Worm (Caenorhabditis elegans) whole organism, L3 larva: Measurements from ENCODE around the gene moa-1.

ENCODE experiments used
- aly-2 ChIP-seq: fragments of 150-350 bp; optimal IDR thresholded peaks from 2 replicates; lab custom pipeline; 2014; ENCODE audit warnings: missing biosample characterization, missing genetic modification characterization
- ama-1 ChIP-seq: fragments of 150-350 bp; optimal IDR thresholded peaks from 2 replicates; lab custom pipeline; 2018
- ceh-28 ChIP-seq: fragments of 150-350 bp; optimal IDR thresholded peaks from 2 replicates; lab custom pipeline; 2014; ENCODE audit warnings: missing biosample characterization, missing genetic modification reagents, missing genetic modification characterization
- ceh-82 ChIP-seq: fragments of 150-350 bp; optimal IDR thresholded peaks from 2 replicates; lab custom pipeline; 2014; ENCODE audit warnings: missing biosample characterization, missing genetic modification characterization
- ceh-9 ChIP-seq: sonication (generic microtip); optimal IDR thresholded peaks from 2 replicates; lab custom pipeline; 2018; ENCODE audit warnings: missing biosample characterization, missing genetic modification characterization
- daf-12 ChIP-seq: fragments of 150-350 bp; optimal IDR thresholded peaks from 2 replicates; lab custom pipeline; 2014; ENCODE audit warnings: missing biosample characterization, missing genetic modification reagents, missing genetic modification characterization
- egl-27 ChIP-seq: sonication (generic microtip); optimal IDR thresholded peaks from 4 replicates; lab custom pipeline; 2017; ENCODE audit warnings: missing biosample characterization, missing genetic modification reagents, missing genetic modification characterization
- egl-5 ChIP-seq: fragments of 150-350 bp; optimal IDR thresholded peaks from 2 replicates; lab custom pipeline; 2017; ENCODE audit warnings: missing biosample characterization, missing genetic modification reagents, missing genetic modification characterization, inconsistent platforms
- elt-1 ChIP-seq: fragments of 150-350 bp; optimal IDR thresholded peaks from 2 replicates; lab custom pipeline; 2014; ENCODE audit warnings: missing biosample characterization, missing genetic modification characterization
- eor-1 ChIP-seq, 2 experiments: fragments of 150-350 bp; optimal IDR thresholded peaks; 2 replicates each; lab custom pipeline; 2014 to 2018; ENCODE audit warnings: missing biosample characterization in 2 of 2, missing genetic modification characterization in 2 of 2
- fkh-10 ChIP-seq: sonication (generic microtip); optimal IDR thresholded peaks from 2 replicates; lab custom pipeline; 2017; ENCODE audit warnings: missing biosample characterization, missing genetic modification reagents, missing genetic modification characterization
- fkh-2 ChIP-seq: fragments of 150-350 bp; optimal IDR thresholded peaks from 2 replicates; lab custom pipeline; 2014; ENCODE audit warnings: missing biosample characterization, missing genetic modification reagents, missing genetic modification characterization
- fos-1 ChIP-seq: fragments of 150-350 bp; optimal IDR thresholded peaks from 2 replicates; lab custom pipeline; 2014; ENCODE audit warnings: missing biosample characterization, missing genetic modification characterization
- hmg-11 ChIP-seq: sonication (generic microtip); optimal IDR thresholded peaks from 2 replicates; lab custom pipeline; 2016; ENCODE audit warnings: missing genetic modification characterization, missing compliant biosample characterization
- lin-39 ChIP-seq: fragments of 150-350 bp; optimal IDR thresholded peaks from 2 replicates; lab custom pipeline; 2018; ENCODE audit warnings: missing biosample characterization, missing genetic modification reagents, missing genetic modification characterization
- lsy-12 ChIP-seq: sonication (generic microtip); optimal IDR thresholded peaks from 2 replicates; lab custom pipeline; 2016; ENCODE audit warnings: mild to moderate bottlenecking, missing genetic modification characterization, missing compliant biosample characterization
- mml-1 ChIP-seq: fragments of 150-350 bp; sonication (generic microtip); optimal IDR thresholded peaks from 3 replicates; lab custom pipeline; 2014; ENCODE audit warnings: missing biosample characterization, missing genetic modification characterization
- nfya-1 ChIP-seq: sonication (generic microtip); optimal IDR thresholded peaks from 2 replicates; lab custom pipeline; 2017; ENCODE audit warnings: missing genetic modification characterization, mild to moderate bottlenecking, missing compliant biosample characterization, antibody characterized with exemption, moderate library complexity; ENCODE audit not compliant: insufficient read depth
- nhr-11 ChIP-seq: fragments of 150-350 bp; optimal IDR thresholded peaks from 2 replicates; lab custom pipeline; 2014; ENCODE audit warnings: missing biosample characterization, missing genetic modification characterization
- nhr-12 ChIP-seq: fragments of 150-350 bp; optimal IDR thresholded peaks from 2 replicates; lab custom pipeline; 2014; ENCODE audit warnings: missing biosample characterization, missing genetic modification characterization
- nhr-23 ChIP-seq: fragments of 150-350 bp; optimal IDR thresholded peaks from 2 replicates; lab custom pipeline; 2014; ENCODE audit warnings: missing biosample characterization, missing genetic modification reagents, missing genetic modification characterization
- nhr-25 ChIP-seq: sonication (generic microtip); optimal IDR thresholded peaks from 2 replicates; lab custom pipeline; 2017; ENCODE audit warnings: missing biosample characterization, missing genetic modification characterization
- nhr-28 ChIP-seq: fragments of 150-350 bp; optimal IDR thresholded peaks from 2 replicates; lab custom pipeline; 2014; ENCODE audit warnings: missing biosample characterization, missing genetic modification characterization
- nhr-67 ChIP-seq: fragments of 150-350 bp; optimal IDR thresholded peaks from 2 replicates; lab custom pipeline; 2014; ENCODE audit warnings: missing biosample characterization, missing genetic modification characterization
- nhr-77 ChIP-seq: fragments of 150-350 bp; optimal IDR thresholded peaks from 2 replicates; lab custom pipeline; 2014; ENCODE audit warnings: missing biosample characterization, missing genetic modification characterization
- pha-4 ChIP-seq: fragments of 150-350 bp; optimal IDR thresholded peaks from 2 replicates; lab custom pipeline; 2014; ENCODE audit warnings: missing biosample characterization, missing genetic modification reagents, missing genetic modification characterization
- sea-2 ChIP-seq: fragments of 150-350 bp; sonication (generic microtip); optimal IDR thresholded peaks from 4 replicates; lab custom pipeline; 2014; ENCODE audit warnings: missing biosample characterization, missing genetic modification reagents, missing genetic modification characterization
- skn-1 ChIP-seq: fragments of 150-350 bp; optimal IDR thresholded peaks from 2 replicates; lab custom pipeline; 2014; ENCODE audit warnings: missing biosample characterization, missing genetic modification characterization
- tbx-2 ChIP-seq: sonication (generic microtip); optimal IDR thresholded peaks from 2 replicates; lab custom pipeline; 2016; ENCODE audit warnings: mild to moderate bottlenecking, missing genetic modification characterization, missing compliant biosample characterization
- unc-39 ChIP-seq: sonication (generic microtip); optimal IDR thresholded peaks from 4 replicates; lab custom pipeline; 2017; ENCODE audit warnings: missing biosample characterization, missing genetic modification characterization
- ztf-11 ChIP-seq: fragments of 150-350 bp; optimal IDR thresholded peaks from 2 replicates; lab custom pipeline; 2014; ENCODE audit warnings: missing biosample characterization, missing genetic modification characterization
- ztf-4 ChIP-seq: fragments of 150-350 bp; optimal IDR thresholded peaks from 2 replicates; lab custom pipeline; 2014; ENCODE audit warnings: missing biosample characterization, missing genetic modification characterization

The moa-1 gene

ce11 chrIII:1949362-1949761 is 20.3 kb downstream of the moa-1 start:
- no peak for TF ChIP-seq skn-1 (tag; lab: Kevin White, UChicago)
- TF ChIP-seq egl-5 (tag; lab: Kevin White, UChicago) = no peak
- TF ChIP-seq nhr-11 (tag; lab: Kevin White, UChicago) = no peak
- TF ChIP-seq eor-1 (tag; optimal IDR thresholded peaks at IDR 0.05; lab: Kevin White, UChicago) = no peak
- no peak for TF ChIP-seq pha-4
- TF ChIP-seq nhr-77 (tag; lab: Kevin White, UChicago) = no peak
- TF ChIP-seq nfya-1 (tag; lab: Kevin White, UChicago) = no peak
- TF ChIP-seq aly-2 (tag; lab: Kevin White, UChicago) = no peak
- TF ChIP-seq egl-27 (tag; lab: Kevin White, UChicago) = no peak
- TF ChIP-seq nhr-12 (tag; lab: Kevin White, UChicago) = no peak
- no peak for TF ChIP-seq lin-39

ce11 chrIII:1947851-1948250 is 21.9 kb downstream of the moa-1 start:
- TF ChIP-seq pha-4 = no peak
- no peak for TF ChIP-seq ztf-4 (tag; lab: Kevin White, UChicago)
- TF ChIP-seq nhr-77 (tag; lab: Kevin White, UChicago) = no peak

- no peak for TF ChIP-seq fkh-2 (tag; lab: Kevin White, UChicago)
- peak; percentile 17 for TF ChIP-seq lin-39
- TF ChIP-seq, all 47 proteins: peak for 1
Observed at ce11 chrIII:1943488-1943887, 26.2 kb downstream of the moa-1 start, which contains the start of gene F53A3.1. Gene F53A3.1 (minus strand): TSS chrIII:1943637.

- no peak for TF ChIP-seq fos-1
- TF ChIP-seq sea-2 (GFP tag; lab: Kevin White, UChicago) = no peak
- no peak for TF ChIP-seq ceh-9 (tag; lab: Kevin White, UChicago)
- TF ChIP-seq nhr-28 (tag; lab: Kevin White, UChicago) = no peak
- no peak for TF ChIP-seq nhr-23
- no peak for TF ChIP-seq nhr-67 (tag; lab: Kevin White, UChicago)
- no peak for TF ChIP-seq ztf-11 (tag; lab: Kevin White, UChicago)
- no peak for TF ChIP-seq unc-39 (tag; lab: Kevin White, UChicago)
- TF ChIP-seq lsy-12 (tag; lab: Kevin White, UChicago) = no peak
Observed at ce11 chrIII:1939625-1939988, 30.1 kb downstream of the moa-1 start.

ce11 chrIII:1938712-1939624 is 30.7 kb downstream of the moa-1 start:
- TF ChIP-seq ceh-28 (tag; lab: Kevin White, UChicago) = peak; percentile 96
- no peak for TF ChIP-seq nhr-28 (tag; lab: Kevin White, UChicago)
- no peak for TF ChIP-seq fkh-10 (GFP tag; lab: Kevin White, UChicago)
- no peak for TF ChIP-seq unc-39 (tag; lab: Kevin White, UChicago)

- TF ChIP-seq mml-1 (tag; lab: Kevin White, UChicago) (no peak), ceh-9 (tag; lab: Kevin White, UChicago) (no peak), skn-1 (tag; lab: Kevin White, UChicago) (no peak), nhr-23 (no peak), ama-1 (no peak), nhr-25 (no peak), aly-2 (tag; lab: Kevin White, UChicago) (no peak), pha-4 (no peak), elt-1 (tag; lab: Kevin White, UChicago) (no peak), lsy-12 (tag; lab: Kevin White, UChicago) (no peak), tbx-2 (tag; lab: Kevin White, UChicago) (no peak), nfya-1 (tag; lab: Kevin White, UChicago) (no peak), daf-12 (no peak), ztf-4 (tag; lab: Kevin White, UChicago) (no peak), ceh-82 (tag; lab: Kevin White, UChicago) (no peak), hmg-11 (tag; lab: Kevin White, UChicago) (no peak), sea-2 (GFP tag; lab: Kevin White, UChicago) (no peak)
Observed at ce11 chrIII:1937879-1938438, 31.7 kb downstream of the moa-1 start.
